Worm (Caenorhabditis elegans): ENCODE data around the gene ndx-2.

- TF ChIP-seq R02D3.7 (tag; optimal IDR thresholded peaks at IDR 0.05) (no peak), nhr-237 (tag; optimal IDR thresholded peaks at IDR 0.05) (no peak), unc-55 (GFP tag; optimal IDR thresholded peaks at IDR 0.05) (no peak), nhr-12 (tag; optimal IDR thresholded peaks at IDR 0.05) (no peak)
Observed at ce11 chrV:2664525-2665053, at the start of gene ndx-2.
